Worm (Caenorhabditis elegans) whole organism, L1 larva: ENCODE data around the gene folt-1.
A peak's percentile ranks its signal among the peaks of the same experiment; 100 is the strongest.

ENCODE experiments used
- alr-1 ChIP-seq: fragments of 200-800 bp; sonication (Bioruptor generic); optimal IDR thresholded peaks from 2 replicates; lab custom pipeline; 2018; ENCODE audit warnings: borderline replicate concordance, mild to moderate bottlenecking, missing genetic modification characterization, missing compliant biosample characterization
- ama-1 ChIP-seq: fragments of 150-350 bp; optimal IDR thresholded peaks from 2 replicates; lab custom pipeline; 2014
- blmp-1 ChIP-seq: fragments of 150-350 bp; optimal IDR thresholded peaks from 2 replicates; lab custom pipeline; 2014; ENCODE audit warnings: missing biosample characterization, missing genetic modification characterization
- ceh-63 ChIP-seq: fragments of 200-800 bp; sonication (Bioruptor generic); optimal IDR thresholded peaks from 2 replicates; lab custom pipeline; 2018; ENCODE audit warnings: mild to moderate bottlenecking, missing genetic modification characterization, missing compliant biosample characterization
- ceh-82 ChIP-seq, 3 experiments: fragments of 150-350 bp in 1 of 3; sonication (generic microtip) in 2 of 3; optimal IDR thresholded peaks; 2 replicates each; lab custom pipeline; 2014 to 2017; ENCODE audit warnings: missing biosample characterization in 3 of 3, missing genetic modification characterization in 3 of 3
- ceh-90 ChIP-seq: sonication (generic microtip); optimal IDR thresholded peaks from 2 replicates; lab custom pipeline; 2016; ENCODE audit warnings: missing genetic modification characterization, missing compliant biosample characterization
- dpl-1 ChIP-seq, 3 experiments: fragments of 150-350 bp in 2 of 3; sonication (generic microtip) in 1 of 3; optimal IDR thresholded peaks; 2 replicates each; lab custom pipeline; 2014 to 2017; ENCODE audit warnings: missing biosample characterization in 3 of 3, missing genetic modification characterization in 3 of 3, missing genetic modification reagents in 3 of 3
- dsc-1 ChIP-seq: sonication (generic microtip); optimal IDR thresholded peaks from 2 replicates; lab custom pipeline; 2016; ENCODE audit warnings: mild to moderate bottlenecking, missing genetic modification characterization, missing compliant biosample characterization
- efl-1 ChIP-seq, 4 experiments: fragments of 150-350 bp; optimal IDR thresholded peaks in 3 of 4; peaks in 1 of 4; 1 replicate in 1 of 4; 2 replicates in 3 of 4; lab custom pipeline; 2014; ENCODE audit warnings: missing biosample characterization in 2 of 4, missing genetic modification characterization in 2 of 4, missing genetic modification reagents in 2 of 4
- egl-13 ChIP-seq: sonication (generic microtip); optimal IDR thresholded peaks from 2 replicates; lab custom pipeline; 2016; ENCODE audit warnings: missing genotype, missing genetic modification reagents, missing genetic modification characterization, missing compliant biosample characterization
- elt-2 ChIP-seq: sonication (generic microtip); optimal IDR thresholded peaks from 2 replicates; lab custom pipeline; 2016; ENCODE audit warnings: missing genetic modification characterization, mild to moderate bottlenecking, inconsistent platforms, missing compliant biosample characterization, missing genetic modification reagents
- elt-3 ChIP-seq, 6 experiments: fragments of 150-350 bp in 1 of 6; sonication (generic microtip); optimal IDR thresholded peaks; 2 replicates each; lab custom pipeline; 2017 to 2018; ENCODE audit warnings: missing biosample characterization in 6 of 6, missing genetic modification characterization in 6 of 6, inconsistent platforms in 1 of 6
- ets-5 ChIP-seq: fragments of 200-800 bp; sonication (Bioruptor generic); IDR thresholded peaks from 2 replicates; pipeline ENCODE4 v1.3.6; 2022; ENCODE audit warnings: missing genetic modification characterization, missing compliant biosample characterization
- fkh-4 ChIP-seq: sonication (generic microtip); optimal IDR thresholded peaks from 2 replicates; lab custom pipeline; 2016; ENCODE audit warnings: missing compliant biosample characterization, missing genetic modification characterization, borderline replicate concordance
- grh-1 ChIP-seq: fragments of 200-800 bp; sonication (Bioruptor generic); IDR thresholded peaks from 2 replicates; pipeline ENCODE4 v1.3.6; 2022; ENCODE audit warnings: missing genetic modification reagents, missing genetic modification characterization, missing compliant biosample characterization
- hlh-17 ChIP-seq: fragments of 200-800 bp; sonication (Bioruptor generic); optimal IDR thresholded peaks from 2 replicates; lab custom pipeline; 2018; ENCODE audit warnings: missing genetic modification characterization, mild to moderate bottlenecking, missing compliant biosample characterization, moderate library complexity, borderline replicate concordance
- hlh-4 ChIP-seq: sonication (generic microtip); optimal IDR thresholded peaks from 2 replicates; lab custom pipeline; 2016; ENCODE audit warnings: mild to moderate bottlenecking, missing genetic modification characterization, missing compliant biosample characterization
- irx-1 ChIP-seq: sonication (generic microtip); optimal IDR thresholded peaks from 2 replicates; lab custom pipeline; 2016; ENCODE audit warnings: missing genetic modification characterization, missing compliant biosample characterization
- isw-1 ChIP-seq: fragments of 200-800 bp; sonication (Bioruptor generic); IDR thresholded peaks from 2 replicates; pipeline ENCODE4 v1.3.6; 2022; ENCODE audit warnings: missing genetic modification characterization, missing compliant biosample characterization
- jun-1 ChIP-seq: fragments of 150-350 bp; optimal IDR thresholded peaks from 2 replicates; lab custom pipeline; 2014; ENCODE audit warnings: missing biosample characterization, missing genetic modification reagents, missing genetic modification characterization
- lin-13 ChIP-seq: fragments of 150-350 bp; optimal IDR thresholded peaks from 2 replicates; lab custom pipeline; 2014; ENCODE audit warnings: missing biosample characterization, missing genetic modification reagents, missing genetic modification characterization
- lin-14 ChIP-seq: fragments of 200-800 bp; sonication (Bioruptor generic); optimal IDR thresholded peaks from 2 replicates; lab custom pipeline; 2018; ENCODE audit warnings: mild to moderate bottlenecking, missing genetic modification characterization, moderate library complexity, missing compliant biosample characterization
- lin-15B ChIP-seq: fragments of 150-350 bp; sonication (generic microtip); optimal IDR thresholded peaks from 3 replicates; lab custom pipeline; 2014; ENCODE audit warnings: missing biosample characterization, missing genetic modification characterization
- lin-35 ChIP-seq, 2 experiments: fragments of 150-350 bp; optimal IDR thresholded peaks; 2 replicates each; lab custom pipeline; 2014; ENCODE audit warnings: missing biosample characterization in 2 of 2, missing genetic modification characterization in 2 of 2, missing genetic modification reagents in 2 of 2
- lin-39 ChIP-seq: fragments of 150-350 bp; optimal IDR thresholded peaks from 2 replicates; lab custom pipeline; 2014; ENCODE audit warnings: missing biosample characterization, missing genetic modification reagents, missing genetic modification characterization
- lir-3 ChIP-seq: sonication (generic microtip); optimal IDR thresholded peaks from 2 replicates; lab custom pipeline; 2016; ENCODE audit warnings: mild to moderate bottlenecking, missing genetic modification characterization, moderate library complexity, missing compliant biosample characterization; ENCODE audit not compliant: poor library complexity
- lsy-2 ChIP-seq, 2 experiments: fragments of 150-350 bp; optimal IDR thresholded peaks; 2 replicates each; lab custom pipeline; 2014; ENCODE audit warnings: missing biosample characterization in 2 of 2, missing genetic modification characterization in 2 of 2
- mab-9 ChIP-seq: fragments of 200-800 bp; sonication (Bioruptor generic); IDR thresholded peaks from 2 replicates; pipeline ENCODE4 v1.3.6; 2022; ENCODE audit warnings: missing genetic modification reagents, missing genetic modification characterization, missing compliant biosample characterization
- mdl-1 ChIP-seq, 2 experiments: fragments of 150-350 bp; optimal IDR thresholded peaks; 2 replicates each; lab custom pipeline; 2014 to 2017; ENCODE audit warnings: missing biosample characterization in 2 of 2, missing genetic modification characterization in 2 of 2, inconsistent platforms in 1 of 2
- nhr-12 ChIP-seq: sonication (generic microtip); optimal IDR thresholded peaks from 2 replicates; lab custom pipeline; 2017; ENCODE audit warnings: missing biosample characterization, missing genetic modification characterization
- nhr-19 ChIP-seq: fragments of 200-800 bp; sonication (Bioruptor generic); conservative IDR thresholded peaks from 2 replicates; pipeline ENCODE4 v1.3.6; 2022; ENCODE audit warnings: missing genetic modification characterization, missing compliant biosample characterization
- nhr-20 ChIP-seq: sonication (generic microtip); optimal IDR thresholded peaks from 2 replicates; lab custom pipeline; 2016; ENCODE audit warnings: mild to moderate bottlenecking, missing genetic modification characterization, missing compliant biosample characterization
- nhr-237 ChIP-seq: fragments of 150-350 bp; optimal IDR thresholded peaks from 2 replicates; lab custom pipeline; 2014; ENCODE audit warnings: missing biosample characterization, missing genetic modification characterization
- nhr-71 ChIP-seq: sonication (generic microtip); optimal IDR thresholded peaks from 2 replicates; lab custom pipeline; 2016; ENCODE audit warnings: mild to moderate bottlenecking, missing genetic modification characterization, moderate library complexity, missing compliant biosample characterization
- nhr-77 ChIP-seq: fragments of 150-350 bp; optimal IDR thresholded peaks from 2 replicates; lab custom pipeline; 2014; ENCODE audit warnings: missing biosample characterization, missing genetic modification characterization
- nhr-85 ChIP-seq: sonication (generic microtip); peaks from one replicate; lab custom pipeline; 2016; ENCODE audit warnings: missing genetic modification characterization, inconsistent platforms, missing compliant biosample characterization
- pag-3 ChIP-seq: sonication (generic microtip); optimal IDR thresholded peaks from 2 replicates; lab custom pipeline; 2017; ENCODE audit warnings: missing genetic modification characterization, mild to moderate bottlenecking, missing compliant biosample characterization, antibody characterized with exemption, borderline replicate concordance; ENCODE audit not compliant: insufficient read depth
- pax-3 ChIP-seq: fragments of 200-800 bp; sonication (Bioruptor generic); optimal IDR thresholded peaks from 2 replicates; lab custom pipeline; 2018; ENCODE audit warnings: mild to moderate bottlenecking, missing genetic modification characterization, moderate library complexity, missing compliant biosample characterization
- pqm-1 ChIP-seq: sonication (generic microtip); optimal IDR thresholded peaks from 3 replicates; lab custom pipeline; 2017; ENCODE audit warnings: missing biosample characterization, missing genetic modification characterization
- rnt-1 ChIP-seq: sonication (generic microtip); optimal IDR thresholded peaks from 2 replicates; lab custom pipeline; 2016; ENCODE audit warnings: mild to moderate bottlenecking, missing genetic modification characterization, moderate library complexity, missing compliant biosample characterization
- skn-1 ChIP-seq: fragments of 150-350 bp; optimal IDR thresholded peaks from 2 replicates; lab custom pipeline; 2014; ENCODE audit warnings: missing biosample characterization, missing genetic modification characterization
- snpc-4 ChIP-seq: fragments of 150-350 bp; optimal IDR thresholded peaks from 2 replicates; lab custom pipeline; 2014; ENCODE audit warnings: missing biosample characterization, missing genetic modification characterization
- snu-23 ChIP-seq: sonication (generic microtip); optimal IDR thresholded peaks from 2 replicates; lab custom pipeline; 2016; ENCODE audit warnings: missing genetic modification characterization, missing compliant biosample characterization
- sox-4 ChIP-seq: sonication (generic microtip); optimal IDR thresholded peaks from 2 replicates; lab custom pipeline; 2016; ENCODE audit warnings: missing genetic modification characterization, missing compliant biosample characterization
- swsn-7 ChIP-seq: sonication (generic microtip); optimal IDR thresholded peaks from 2 replicates; lab custom pipeline; 2016; ENCODE audit warnings: missing genetic modification characterization, missing compliant biosample characterization
- tbx-2 ChIP-seq: sonication (generic microtip); optimal IDR thresholded peaks from 2 replicates; lab custom pipeline; 2016; ENCODE audit warnings: missing genetic modification characterization, missing compliant biosample characterization
- tlp-1 ChIP-seq: fragments of 150-350 bp; optimal IDR thresholded peaks from 2 replicates; lab custom pipeline; 2014; ENCODE audit warnings: missing biosample characterization, missing genetic modification characterization
- unc-130 ChIP-seq: fragments of 150-350 bp; optimal IDR thresholded peaks from 2 replicates; lab custom pipeline; 2017; ENCODE audit warnings: missing biosample characterization, missing genetic modification characterization, inconsistent platforms
- unc-86 ChIP-seq: sonication (generic microtip); optimal IDR thresholded peaks from 2 replicates; lab custom pipeline; 2016; ENCODE audit warnings: missing genetic modification characterization, missing compliant biosample characterization
- unc-98 ChIP-seq: fragments of 200-800 bp; sonication (Bioruptor generic); IDR thresholded peaks from 2 replicates; pipeline ENCODE4 v1.3.6; 2022; ENCODE audit warnings: missing genetic modification characterization, missing compliant biosample characterization
- xbp-1 ChIP-seq: sonication (generic microtip); optimal IDR thresholded peaks from 2 replicates; lab custom pipeline; 2016; ENCODE audit warnings: missing genetic modification characterization, missing compliant biosample characterization

folt-1 gene

ce11 chrV:11123817-11124337 lies 17.4 kb upstream of the folt-1 start, which contains the start of the genes atp-5 and lmtr-3:
Gene atp-5, minus strand, starts transcription at chrV:11123867.
Gene lmtr-3, plus strand, starts transcription at chrV:11124186.
- TF ChIP-seq lir-3 (tag; lab: Kevin White, UChicago) = peak; percentile 93
- TF ChIP-seq efl-1 (optimal IDR thresholded peaks at IDR 0.05; lab: Kevin White, UChicago) = peak; percentile 70 to 71
- peak; percentile 74 to 95 for TF ChIP-seq efl-1 (GFP tag; optimal IDR thresholded peaks at IDR 0.05 in 1 of 2; lab: Kevin White, UChicago)
- TF ChIP-seq pqm-1 (tag; lab: Kevin White, UChicago) = no peak
- TF ChIP-seq nhr-237 (tag; lab: Kevin White, UChicago) = no peak
- peak; percentile 66 for TF ChIP-seq swsn-7
- TF ChIP-seq lin-35 (GFP tag; optimal IDR thresholded peaks at IDR 0.05; lab: Kevin White, UChicago) = peak; percentile 70 to 80
- peak; percentile 82 for TF ChIP-seq snu-23
- no peak for TF ChIP-seq tlp-1
- TF ChIP-seq blmp-1 (tag; lab: Kevin White, UChicago) = peak; percentile 39
- peak; percentile 58 for TF ChIP-seq egl-13 (tag; lab: Kevin White, UChicago)
- TF ChIP-seq hlh-4 (tag; lab: Kevin White, UChicago) = no peak
- TF ChIP-seq hlh-17 (GFP tag; lab: Kevin White, UChicago) = no peak
- TF ChIP-seq dsc-1 = peak; percentile 72
- TF ChIP-seq alr-1 (tag; lab: Kevin White, UChicago) = no peak
- TF ChIP-seq grh-1 (GFP tag; lab: Robert Waterston, UW) = no peak
- TF ChIP-seq nhr-19 (GFP tag; lab: Robert Waterston, UW) = peak; percentile 75
- TF ChIP-seq xbp-1 (tag; lab: Kevin White, UChicago) = peak; percentile 66
- TF ChIP-seq nhr-77 (tag; lab: Kevin White, UChicago) = peak; percentile 16
- peak; percentile 88 for TF ChIP-seq nhr-85
- TF ChIP-seq unc-130 (tag; lab: Kevin White, UChicago) = peak; percentile 62
- peak in 1 of 2 experiments; percentile 55 for TF ChIP-seq mdl-1 (tag; optimal IDR thresholded peaks at IDR 0.05; lab: Kevin White, UChicago)
- peak; percentile 89 for TF ChIP-seq nhr-71
- TF ChIP-seq ama-1 = no peak
- no peak for TF ChIP-seq ceh-63 (GFP tag; lab: Kevin White, UChicago)
- TF ChIP-seq mab-9 (GFP tag; lab: Robert Waterston, UW) = peak; percentile 70; the same call in 1 of the 2 replicates
- peak; percentile 54 for TF ChIP-seq jun-1 (tag; lab: Kevin White, UChicago)
- peak; percentile 80 for TF ChIP-seq tbx-2
- peak; percentile 82 for TF ChIP-seq fkh-4 (tag; lab: Kevin White, UChicago)
- peak; percentile 70 for TF ChIP-seq skn-1 (tag; lab: Kevin White, UChicago)
- TF ChIP-seq ceh-90 = peak; percentile 86
- TF ChIP-seq lin-14 (GFP tag; lab: Kevin White, UChicago) = peak; percentile 90
- peak; percentile 64 for TF ChIP-seq lin-15B (tag; lab: Kevin White, UChicago)
- TF ChIP-seq pag-3 (tag; lab: Kevin White, UChicago) = peak; percentile 1
- TF ChIP-seq sox-4 = peak; percentile 53
- peak; percentile 79 for TF ChIP-seq irx-1 (tag; lab: Kevin White, UChicago)
- peak; percentile 98 for TF ChIP-seq rnt-1
- TF ChIP-seq ceh-82 (tag; optimal IDR thresholded peaks at IDR 0.05; lab: Kevin White, UChicago) = peak; percentile 15 to 81 (median 53)
- TF ChIP-seq snpc-4 = peak; percentile 63
- TF ChIP-seq nhr-20 (tag; lab: Kevin White, UChicago) = peak; percentile 78
- TF ChIP-seq ets-5 = no peak
- peak; percentile 68 to 81 (median 69) for TF ChIP-seq dpl-1 (GFP tag; optimal IDR thresholded peaks at IDR 0.05; lab: Kevin White, UChicago)
- TF ChIP-seq lsy-2 (tag; optimal IDR thresholded peaks at IDR 0.05; lab: Kevin White, UChicago) = peak; percentile 66 to 78
- TF ChIP-seq pax-3 = peak; percentile 68
- peak in 1 of 6 experiments; percentile 68 for TF ChIP-seq elt-3 (tag; optimal IDR thresholded peaks at IDR 0.05; lab: Kevin White, UChicago)
- peak; percentile 30 for TF ChIP-seq elt-2 (tag; lab: Kevin White, UChicago)
- TF ChIP-seq nhr-12 = no peak
- peak; percentile 58 for TF ChIP-seq unc-86
- TF ChIP-seq lin-39 (tag; lab: Kevin White, UChicago) = peak; percentile 19
- peak; percentile 52 for TF ChIP-seq unc-98
- TF ChIP-seq isw-1 (GFP tag; lab: Robert Waterston, UW) = peak; percentile 65
- peak; percentile 59 for TF ChIP-seq lin-13 (GFP tag; lab: Kevin White, UChicago)
